Worm (Caenorhabditis elegans): Measurements from ENCODE around the gene glc-3.

The glc-3 gene

DNA sequence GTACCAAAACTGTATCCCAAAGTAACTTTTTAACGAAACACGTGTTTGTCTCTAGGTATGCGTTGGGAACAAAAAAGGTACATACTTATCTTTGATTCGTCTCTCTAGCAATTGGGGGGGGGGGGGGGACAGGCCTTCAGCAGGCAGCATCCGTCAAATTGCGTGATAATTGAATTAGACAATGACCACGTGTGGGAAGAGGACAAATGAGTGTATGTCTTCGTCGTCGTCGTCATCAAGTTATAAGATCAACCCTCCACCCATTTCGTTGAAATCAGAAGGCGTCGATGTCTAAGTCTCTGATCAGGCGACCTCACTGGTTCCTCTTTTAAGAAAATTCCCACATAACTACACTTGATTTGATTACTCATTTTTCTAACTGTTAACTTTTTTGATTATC is 42.8 kb downstream of the glc-3 start, which contains the start of gene F08F3.4:
TSS of gene F08F3.4 (plus strand) at position 277 of the 400 bp plus-strand sequence.
- TF ChIP-seq ref-1 (GFP tag; conservative IDR thresholded peaks at IDR 0.05) = no peak
- no peak for TF ChIP-seq flt-1 (GFP tag; IDR thresholded peaks at IDR 0.05)
- no peak for TF ChIP-seq med-1 (GFP tag; optimal IDR thresholded peaks at IDR 0.05; ENCODE audit: insufficient read depth)
- TF ChIP-seq cog-1 (tag; optimal IDR thresholded peaks at IDR 0.05) = no peak
- TF ChIP-seq T22C8.4 (GFP tag; IDR thresholded peaks at IDR 0.05) = no peak

DNA sequence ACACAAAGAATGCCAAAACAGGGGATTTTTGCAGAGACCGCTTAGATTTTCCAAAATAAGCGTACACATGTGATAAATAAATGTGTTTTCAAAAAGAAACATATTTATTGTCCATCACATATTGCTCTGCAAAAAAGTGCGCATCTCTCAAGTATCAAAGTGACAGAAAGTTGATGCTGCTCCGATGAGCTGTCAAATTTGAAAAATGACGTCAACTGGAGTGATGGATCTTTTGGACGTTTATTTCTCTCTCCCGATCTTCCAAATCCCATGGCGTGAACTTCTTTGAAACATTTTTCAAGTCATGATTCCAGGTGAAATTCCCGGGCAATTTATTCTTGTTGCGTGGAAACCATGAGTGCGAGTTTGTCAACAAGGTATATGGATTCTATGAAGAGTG is 44.6 kb downstream of the glc-3 start:
- TF ChIP-seq ztf-29 (GFP tag; IDR thresholded peaks at IDR 0.05) = no peak
- no peak for TF ChIP-seq med-1 (GFP tag; optimal IDR thresholded peaks at IDR 0.05; ENCODE audit: insufficient read depth)
- TF ChIP-seq ztf-23 (GFP tag; IDR thresholded peaks at IDR 0.05) = no peak

ce11 chrV:5408223-5408622 is 45.3 kb downstream of the glc-3 start, which contains the start of gene C25A6.1:
Gene C25A6.1, plus strand, starts transcription at chrV:5408523.
- no peak for TF ChIP-seq ztf-23 (GFP tag; IDR thresholded peaks at IDR 0.05)
- TF ChIP-seq cog-1 (tag; optimal IDR thresholded peaks at IDR 0.05) = no peak
- no peak for TF ChIP-seq ztf-29 (GFP tag; IDR thresholded peaks at IDR 0.05)
- TF ChIP-seq flt-1 (GFP tag; IDR thresholded peaks at IDR 0.05) = no peak
- TF ChIP-seq T22C8.4 (GFP tag; IDR thresholded peaks at IDR 0.05) = no peak
- TF ChIP-seq ref-1 (GFP tag; conservative IDR thresholded peaks at IDR 0.05) = no peak
- no peak for TF ChIP-seq klf-2 (GFP tag; conservative IDR thresholded peaks at IDR 0.05)
- TF ChIP-seq tab-1 (GFP tag; IDR thresholded peaks at IDR 0.05) = no peak
- no peak for TF ChIP-seq med-1 (GFP tag; optimal IDR thresholded peaks at IDR 0.05; ENCODE audit: insufficient read depth)

DNA sequence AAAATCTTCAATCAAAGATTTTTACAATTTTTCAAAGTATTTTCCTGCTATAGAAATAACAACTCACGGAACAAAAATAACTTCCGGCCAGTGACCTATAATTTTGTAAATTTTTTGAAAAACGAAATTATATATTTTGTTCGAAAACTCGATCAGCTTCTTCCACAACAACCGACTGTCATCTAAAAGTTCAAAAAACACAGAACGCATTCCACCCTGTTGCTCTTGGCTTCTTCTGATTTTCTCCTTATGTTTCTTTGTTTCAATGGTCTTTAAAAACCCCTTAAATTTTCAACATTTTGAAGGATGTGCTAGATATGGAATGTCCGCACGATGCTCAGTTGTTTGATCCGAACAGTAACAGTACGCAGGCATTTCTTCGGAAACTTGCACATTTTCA is 48.5 kb downstream of the glc-3 start, which contains the start of gene dmsr-7:
TSS of gene dmsr-7 (plus strand) at position 301 of the 400 bp plus-strand sequence.
- no peak for TF ChIP-seq ztf-29 (GFP tag; IDR thresholded peaks at IDR 0.05)
- TF ChIP-seq klf-2 (GFP tag; conservative IDR thresholded peaks at IDR 0.05) = no peak
- TF ChIP-seq cog-1 (tag; optimal IDR thresholded peaks at IDR 0.05) = no peak
- no peak for TF ChIP-seq med-1 (GFP tag; optimal IDR thresholded peaks at IDR 0.05; ENCODE audit: insufficient read depth)
- no peak for TF ChIP-seq ztf-23 (GFP tag; IDR thresholded peaks at IDR 0.05)
- TF ChIP-seq tab-1 (GFP tag; IDR thresholded peaks at IDR 0.05) = no peak
- TF ChIP-seq T22C8.4 (GFP tag; IDR thresholded peaks at IDR 0.05) = no peak
- TF ChIP-seq flt-1 (GFP tag; IDR thresholded peaks at IDR 0.05) = no peak
- no peak for TF ChIP-seq ref-1 (GFP tag; conservative IDR thresholded peaks at IDR 0.05)

ce11 chrV:5403938-5404337 is 49.6 kb downstream of the glc-3 start:
- TF ChIP-seq ref-1 (GFP tag; conservative IDR thresholded peaks at IDR 0.05) = no peak
- TF ChIP-seq ztf-23 (GFP tag; IDR thresholded peaks at IDR 0.05) = no peak
- no peak for TF ChIP-seq ztf-29 (GFP tag; IDR thresholded peaks at IDR 0.05)
- no peak for TF ChIP-seq med-1 (GFP tag; optimal IDR thresholded peaks at IDR 0.05; ENCODE audit: insufficient read depth)
- TF ChIP-seq T22C8.4 (GFP tag; IDR thresholded peaks at IDR 0.05) = no peak
- TF ChIP-seq flt-1 (GFP tag; IDR thresholded peaks at IDR 0.05) = no peak
